Fruit fly (Drosophila melanogaster): Measurements from ENCODE around the gene CG32718.

CG32718 gene

dm6 chrX:7734131-7734930 is 43.7 kb upstream of the CG32718 start, which contains the start of the genes Pdp and Rab39 (continued):
- TF ChIP-seq cg (GFP tag; optimal IDR thresholded peaks at IDR 0.05) (peak; percentile 52), tgo (GFP tag; IDR thresholded peaks at IDR 0.05) (peak; percentile 83), CG15011 (GFP tag; optimal IDR thresholded peaks at IDR 0.05) (no peak), unc-4 (GFP tag; IDR thresholded peaks at IDR 0.05; ENCODE audit: partially characterized antibody) (peak; percentile 90), insv (GFP tag; optimal IDR thresholded peaks at IDR 0.05) (peak in 1 of 2 experiments; percentile 50), CG1603 (tag; optimal IDR thresholded peaks at IDR 0.05) (peak; percentile 54), row (GFP tag; IDR thresholded peaks at IDR 0.05) (peak; percentile 96), CG1024 (GFP tag; IDR thresholded peaks at IDR 0.05) (peak; percentile 21; the same call in 1 of the 2 replicates), CG32532 (GFP tag; IDR thresholded peaks at IDR 0.05) (peak; percentile 84), CG10209 (GFP tag; optimal IDR thresholded peaks at IDR 0.05) (peak; percentile 73), HLHmδ (GFP tag; optimal IDR thresholded peaks at IDR 0.05) (no peak), CG10147 (GFP tag; optimal IDR thresholded peaks at IDR 0.05) (peak; percentile 78), CG34422 (GFP tag; IDR thresholded peaks at IDR 0.05) (peak; percentile 82), sisA (GFP tag; IDR thresholded peaks at IDR 0.05) (peak; percentile 83), CG2120 (GFP tag; optimal IDR thresholded peaks at IDR 0.05) (peak; percentile 87), CG2678 (tag; optimal IDR thresholded peaks at IDR 0.05) (peak; percentile 82), Gsc (GFP tag; IDR thresholded peaks at IDR 0.05) (no peak), Dek (tag; optimal IDR thresholded peaks at IDR 0.05) (peak; percentile 81), CG2712 (tag; optimal IDR thresholded peaks at IDR 0.05) (peak; percentile 77), Nf-YC (tag; optimal IDR thresholded peaks at IDR 0.05) (peak; percentile 81), Sox102F (GFP tag; optimal IDR thresholded peaks at IDR 0.05) (peak; percentile 68), ci (GFP tag; IDR thresholded peaks at IDR 0.05) (peak; percentile 76), Six4 (GFP tag; optimal IDR thresholded peaks at IDR 0.05) (peak; percentile 39), Opbp (GFP tag; IDR thresholded peaks at IDR 0.05; ENCODE audit: partially characterized antibody) (peak; percentile 86), p53 (GFP tag; optimal IDR thresholded peaks at IDR 0.05) (no peak), ems (GFP tag; optimal IDR thresholded peaks at IDR 0.05) (peak; percentile 78), Atf6 (GFP tag; IDR thresholded peaks at IDR 0.05) (peak; percentile 85), CG7987 (GFP tag; optimal IDR thresholded peaks at IDR 0.05) (no peak), odd (GFP tag; optimal IDR thresholded peaks at IDR 0.05) (no peak), luna (GFP tag; optimal IDR thresholded peaks at IDR 0.05) (no peak), CG1233 (GFP tag; optimal IDR thresholded peaks at IDR 0.05) (peak; percentile 74), CG13296 (GFP tag; optimal IDR thresholded peaks at IDR 0.05) (peak; percentile 53), onecut (GFP tag; IDR thresholded peaks at IDR 0.05) (peak; percentile 63), Awh (GFP tag; IDR thresholded peaks at IDR 0.05) (no peak), MESR4 (GFP tag; optimal IDR thresholded peaks at IDR 0.05) (peak; percentile 73), Dref (GFP tag; IDR thresholded peaks at IDR 0.05) (no peak; the same call in none of the 2 replicates), CG10366 (GFP tag; IDR thresholded peaks at IDR 0.05) (peak; percentile 74), CTCF (GFP tag; optimal IDR thresholded peaks at IDR 0.05) (no peak), slou (GFP tag; optimal IDR thresholded peaks at IDR 0.05) (peak; percentile 51), Fer2 (tag; optimal IDR thresholded peaks at IDR 0.05) (peak; percentile 74), BtbVII (GFP tag; optimal IDR thresholded peaks at IDR 0.05) (no peak), grn (GFP tag; optimal IDR thresholded peaks at IDR 0.05) (no peak), fd64A (GFP tag; optimal IDR thresholded peaks at IDR 0.05) (no peak), MBD-R2 (GFP tag; IDR thresholded peaks at IDR 0.05) (peak; percentile 68), Bdp1 (GFP tag; optimal IDR thresholded peaks at IDR 0.05) (peak; percentile 59), ewg (GFP tag; optimal IDR thresholded peaks at IDR 0.05) (peak; percentile 72), Ets65A (GFP tag) (peak; percentile 98), nerfin-1 (tag; optimal IDR thresholded peaks at IDR 0.05) (peak; percentile 55), CG4424 (GFP tag; optimal IDR thresholded peaks at IDR 0.05) (peak; percentile 77), Eip74EF (GFP tag; optimal IDR thresholded peaks at IDR 0.05) (no peak)

Measured in whole organism, embryonic.